Worm (Caenorhabditis elegans) whole organism, early embryonic: ENCODE data around the gene ZK1058.9.

Experiments
- B0310.2 ChIP-seq: sonication (generic microtip); optimal IDR thresholded peaks from 2 replicates; lab custom pipeline; 2016; ENCODE audit warnings: mild to moderate bottlenecking, missing genetic modification characterization, missing compliant biosample characterization
- F13C5.2 ChIP-seq: sonication (generic microtip); optimal IDR thresholded peaks from 2 replicates; lab custom pipeline; 2017; ENCODE audit warnings: mild to moderate bottlenecking, missing genetic modification characterization, inconsistent platforms, missing compliant biosample characterization
- aly-1 ChIP-seq: sonication (generic microtip); optimal IDR thresholded peaks from 2 replicates; lab custom pipeline; 2016; ENCODE audit warnings: missing genetic modification characterization, missing compliant biosample characterization
- ama-1 ChIP-seq: fragments of 150-350 bp; optimal IDR thresholded peaks from 2 replicates; lab custom pipeline; 2014
- ceh-13 ChIP-seq: fragments of 200-800 bp; sonication (Bioruptor generic); optimal IDR thresholded peaks from 2 replicates; lab custom pipeline; 2018; ENCODE audit warnings: mild to moderate bottlenecking, missing genetic modification characterization, missing compliant biosample characterization
- ceh-36 ChIP-seq: sonication (generic microtip); optimal IDR thresholded peaks from 2 replicates; lab custom pipeline; 2016; ENCODE audit warnings: missing genetic modification characterization, inconsistent platforms, missing compliant biosample characterization
- ets-7 ChIP-seq: sonication (generic microtip); optimal IDR thresholded peaks from 2 replicates; lab custom pipeline; 2016; ENCODE audit warnings: missing genotype, missing genetic modification characterization, missing compliant biosample characterization
- flt-1 ChIP-seq: fragments of 200-800 bp; sonication (Bioruptor generic); IDR thresholded peaks from 2 replicates; pipeline ENCODE4 v1.3.6; 2022; ENCODE audit warnings: missing genetic modification characterization, missing compliant biosample characterization
- hmbx-1 ChIP-seq: sonication (generic microtip); optimal IDR thresholded peaks from 2 replicates; lab custom pipeline; 2016; ENCODE audit warnings: mild to moderate bottlenecking, missing genetic modification characterization, missing compliant biosample characterization
- hmg-4 ChIP-seq: fragments of 200-800 bp; sonication (Bioruptor generic); optimal IDR thresholded peaks from 2 replicates; lab custom pipeline; 2018; ENCODE audit warnings: mild to moderate bottlenecking, missing genetic modification characterization, missing compliant biosample characterization
- hnd-1 ChIP-seq: sonication (generic microtip); optimal IDR thresholded peaks from 2 replicates; lab custom pipeline; 2016; ENCODE audit warnings: missing genetic modification characterization, missing compliant biosample characterization
- pes-1 ChIP-seq: fragments of 200-800 bp; sonication (Bioruptor generic); IDR thresholded peaks from 2 replicates; pipeline ENCODE4 v1.3.6; 2022; ENCODE audit warnings: missing genetic modification reagents, missing genetic modification characterization, missing compliant biosample characterization
- scrt-1 ChIP-seq: fragments of 200-800 bp; sonication (Bioruptor generic); IDR thresholded peaks from 2 replicates; pipeline ENCODE4 v1.3.6; 2022; ENCODE audit warnings: missing genetic modification characterization, missing compliant biosample characterization
- sea-1 ChIP-seq: fragments of 200-800 bp; sonication (Bioruptor generic); conservative IDR thresholded peaks from 2 replicates; pipeline ENCODE4 v1.3.6; 2022; ENCODE audit warnings: missing genetic modification characterization, missing compliant biosample characterization
- tbx-11 ChIP-seq: fragments of 200-800 bp; sonication (Bioruptor generic); IDR thresholded peaks from 2 replicates; pipeline ENCODE4 v1.3.6; 2022; ENCODE audit warnings: missing genetic modification characterization, missing compliant biosample characterization
- tbx-37 ChIP-seq: fragments of 200-800 bp; sonication (Bioruptor generic); conservative IDR thresholded peaks from 2 replicates; pipeline ENCODE4 v1.3.6; 2022; ENCODE audit warnings: missing genetic modification reagents, missing genetic modification characterization, missing compliant biosample characterization
- tra-4 ChIP-seq: sonication (generic microtip); optimal IDR thresholded peaks from 2 replicates; lab custom pipeline; 2017; ENCODE audit warnings: missing genetic modification characterization, missing compliant biosample characterization

ZK1058.9 gene

ce11 chrIII:3959987-3960386, 34.0 kb upstream of the ZK1058.9 start, which contains the start of gene R10E9.3:
TSS of gene R10E9.3 (plus strand) at chrIII:3960221.
- TF ChIP-seq hnd-1 (no peak), scrt-1 (GFP tag; lab: Robert Waterston, UW) (no peak), hmbx-1 (tag; lab: Kevin White, UChicago) (no peak), ets-7 (tag; lab: Kevin White, UChicago) (no peak), ceh-13 (GFP tag; lab: Kevin White, UChicago) (no peak), ceh-36 (tag; lab: Kevin White, UChicago) (no peak), tbx-37 (no peak), hmg-4 (GFP tag; lab: Kevin White, UChicago) (no peak), aly-1 (tag; lab: Kevin White, UChicago) (no peak), sea-1 (GFP tag; lab: Robert Waterston, UW) (no peak), B0310.2 (no peak), flt-1 (no peak), tra-4 (no peak)

ce11 chrIII:3959206-3959605, 33.2 kb upstream of the ZK1058.9 start:
- TF ChIP-seq tbx-11 (GFP tag; lab: Robert Waterston, UW) (no peak), aly-1 (tag; lab: Kevin White, UChicago) (no peak), hmg-4 (GFP tag; lab: Kevin White, UChicago) (no peak), ama-1 (lab: Kevin White, UChicago) (no peak), ets-7 (tag; lab: Kevin White, UChicago) (no peak)

- TF ChIP-seq ceh-13 (GFP tag; lab: Kevin White, UChicago) (no peak), aly-1 (tag; lab: Kevin White, UChicago) (no peak), hmg-4 (GFP tag; lab: Kevin White, UChicago) (no peak), ets-7 (tag; lab: Kevin White, UChicago) (no peak), F13C5.2 (tag; lab: Kevin White, UChicago) (no peak), tbx-11 (GFP tag; lab: Robert Waterston, UW) (no peak), ceh-36 (tag; lab: Kevin White, UChicago) (no peak), pes-1 (GFP tag; lab: Robert Waterston, UW) (no peak), scrt-1 (GFP tag; lab: Robert Waterston, UW) (no peak), hnd-1 (no peak)
These were observed 31.8 kb upstream of the ZK1058.9 start for ce11 chrIII:3957850-3958249.

ce11 chrIII:3957119-3957739, 31.2 kb upstream of the ZK1058.9 start:
- TF ChIP-seq aly-1 (tag; lab: Kevin White, UChicago), result no peak
- TF ChIP-seq hmbx-1 (tag; lab: Kevin White, UChicago), result no peak
- TF ChIP-seq tbx-37, result no peak
- no peak for TF ChIP-seq ama-1 (lab: Kevin White, UChicago)
- TF ChIP-seq tra-4, result no peak
- no peak for TF ChIP-seq tbx-11 (GFP tag; lab: Robert Waterston, UW)
- no peak for TF ChIP-seq pes-1 (GFP tag; lab: Robert Waterston, UW)
- TF ChIP-seq ets-7 (tag; lab: Kevin White, UChicago), result no peak
- no peak for TF ChIP-seq ceh-13 (GFP tag; lab: Kevin White, UChicago)
- no peak for TF ChIP-seq sea-1 (GFP tag; lab: Robert Waterston, UW)
- no peak for TF ChIP-seq ceh-36 (tag; lab: Kevin White, UChicago)

- no peak for TF ChIP-seq F13C5.2 (tag; lab: Kevin White, UChicago)
- no peak for TF ChIP-seq tbx-11 (GFP tag; lab: Robert Waterston, UW)
- TF ChIP-seq ets-7 (tag; lab: Kevin White, UChicago), result no peak
- no peak for TF ChIP-seq B0310.2
- no peak for TF ChIP-seq aly-1 (tag; lab: Kevin White, UChicago)
- no peak for TF ChIP-seq tra-4
- no peak for TF ChIP-seq hmg-4 (GFP tag; lab: Kevin White, UChicago)
- TF ChIP-seq hnd-1, result no peak
- TF ChIP-seq hmbx-1 (tag; lab: Kevin White, UChicago), result no peak
- TF ChIP-seq sea-1 (GFP tag; lab: Robert Waterston, UW), result no peak
- TF ChIP-seq ama-1 (lab: Kevin White, UChicago), result no peak
- no peak for TF ChIP-seq flt-1
- no peak for TF ChIP-seq ceh-36 (tag; lab: Kevin White, UChicago)
- no peak for TF ChIP-seq ceh-13 (GFP tag; lab: Kevin White, UChicago)
- no peak for TF ChIP-seq pes-1 (GFP tag; lab: Robert Waterston, UW)
- no peak for TF ChIP-seq tbx-37
- TF ChIP-seq scrt-1 (GFP tag; lab: Robert Waterston, UW), result no peak
These were observed 30.3 kb upstream of the ZK1058.9 start, which contains the start of gene F37A8.5 for ce11 chrIII:3956293-3956692. TSS of gene F37A8.5 (plus strand) at chrIII:3956624.

- no peak for TF ChIP-seq hnd-1
- no peak for TF ChIP-seq hmg-4 (GFP tag; lab: Kevin White, UChicago)
- TF ChIP-seq ceh-13 (GFP tag; lab: Kevin White, UChicago), result no peak
- TF ChIP-seq tbx-37, result no peak
- no peak for TF ChIP-seq ceh-36 (tag; lab: Kevin White, UChicago)
- TF ChIP-seq hmbx-1 (tag; lab: Kevin White, UChicago), result no peak
- no peak for TF ChIP-seq aly-1 (tag; lab: Kevin White, UChicago)
- no peak for TF ChIP-seq F13C5.2 (tag; lab: Kevin White, UChicago)
- TF ChIP-seq sea-1 (GFP tag; lab: Robert Waterston, UW), result no peak
- no peak for TF ChIP-seq ama-1 (lab: Kevin White, UChicago)
These were observed 29.7 kb upstream of the ZK1058.9 start for ce11 chrIII:3955674-3956073.

- no peak for TF ChIP-seq aly-1 (tag; lab: Kevin White, UChicago)
- no peak for TF ChIP-seq ets-7 (tag; lab: Kevin White, UChicago)
These were observed 28.8 kb upstream of the ZK1058.9 start for ce11 chrIII:3954828-3955227.
